Fruit fly (Drosophila melanogaster) whole organism, embryonic: Measurements from ENCODE around the gene Muc26B.

Experiments used
- C15 ChIP-seq: fragments of 200-800 bp; sonication (Bioruptor generic); IDR thresholded peaks from 3 replicates; pipeline ENCODE4 v1.3.6; 2022; ENCODE audit warnings: missing biosample characterization, missing genetic modification characterization
- CG10147 ChIP-seq: fragments of 200-800 bp; sonication (Bioruptor generic); optimal IDR thresholded peaks from 2 replicates; lab custom pipeline; 2019; ENCODE audit warnings: missing biosample characterization, mild to moderate bottlenecking, missing genetic modification characterization, moderate library complexity
- CG10366 ChIP-seq: fragments of 200-800 bp; sonication (Bioruptor generic); IDR thresholded peaks from 2 replicates; pipeline ENCODE4 v1.3.6; 2022; ENCODE audit warnings: missing biosample characterization, missing genetic modification characterization
- CG10654 ChIP-seq: fragments of 200-800 bp; sonication (Bioruptor generic); optimal IDR thresholded peaks from 2 replicates; lab custom pipeline; 2016; ENCODE audit warnings: missing biosample characterization, missing genetic modification characterization
- CG11504 ChIP-seq: fragments of 200-800 bp; sonication (Bioruptor generic); optimal IDR thresholded peaks from 3 replicates; lab custom pipeline; 2019; ENCODE audit warnings: missing biosample characterization, mild to moderate bottlenecking, missing genetic modification characterization, moderate library complexity
- CG12744 ChIP-seq: fragments of 200-800 bp; sonication (Bioruptor generic); optimal IDR thresholded peaks from 2 replicates; lab custom pipeline; 2016; ENCODE audit warnings: missing biosample characterization, missing genetic modification characterization
- CG14050 ChIP-seq: fragments of 200-800 bp; sonication (Bioruptor generic); IDR thresholded peaks from 3 replicates; pipeline ENCODE4 v1.3.6; 2022; ENCODE audit warnings: missing biosample characterization, missing genetic modification characterization
- CG14441 ChIP-seq: fragments of 200-800 bp; sonication (Bioruptor generic); IDR thresholded peaks from 2 replicates; pipeline ENCODE4 v1.3.6; 2022; ENCODE audit warnings: missing biosample characterization, missing genetic modification characterization
- CG1529 ChIP-seq: fragments of 200-800 bp; sonication (Bioruptor generic); optimal IDR thresholded peaks from 3 replicates; lab custom pipeline; 2018; ENCODE audit warnings: missing biosample characterization, missing genetic modification characterization
- CG15601 ChIP-seq: fragments of 200-800 bp; sonication (Bioruptor generic); optimal IDR thresholded peaks from 3 replicates; lab custom pipeline; 2019; ENCODE audit warnings: missing biosample characterization, mild to moderate bottlenecking, missing genetic modification characterization, moderate library complexity
- CG16813 ChIP-seq: fragments of 200-800 bp; sonication (Bioruptor generic); IDR thresholded peaks from 3 replicates; pipeline ENCODE4 v1.3.6; 2022; ENCODE audit warnings: missing biosample characterization, missing genetic modification characterization; ENCODE audit not compliant: partially characterized antibody
- CG1832 ChIP-seq: fragments of 200-800 bp; sonication (Bioruptor generic); optimal IDR thresholded peaks from 2 replicates; lab custom pipeline; 2017; ENCODE audit warnings: missing biosample characterization, mild to moderate bottlenecking, missing genetic modification characterization, inconsistent platforms
- CG18476 ChIP-seq: fragments of 200-800 bp; sonication (Bioruptor generic); optimal IDR thresholded peaks from 2 replicates; lab custom pipeline; 2016; ENCODE audit warnings: missing biosample characterization, mild to moderate bottlenecking, missing genetic modification characterization
- CG2202 ChIP-seq: fragments of 200-800 bp; sonication (Bioruptor generic); optimal IDR thresholded peaks from 2 replicates; lab custom pipeline; 2018; ENCODE audit warnings: missing biosample characterization, mild to moderate bottlenecking, missing genetic modification characterization
- CG3838 ChIP-seq: fragments of 200-800 bp; sonication (Bioruptor generic); optimal IDR thresholded peaks from 3 replicates; lab custom pipeline; 2016; ENCODE audit warnings: missing biosample characterization, missing genetic modification characterization
- CG4617 ChIP-seq: fragments of 200-800 bp; sonication (Bioruptor generic); optimal IDR thresholded peaks from 3 replicates; lab custom pipeline; 2016; ENCODE audit warnings: missing biosample characterization, missing genetic modification characterization, borderline replicate concordance
- CG4820 ChIP-seq: fragments of 200-800 bp; sonication (Bioruptor generic); optimal IDR thresholded peaks from 3 replicates; lab custom pipeline; 2016; ENCODE audit warnings: missing biosample characterization, missing genetic modification characterization
- CG5245 ChIP-seq: fragments of 200-800 bp; sonication (Bioruptor generic); optimal IDR thresholded peaks from 3 replicates; lab custom pipeline; 2016; ENCODE audit warnings: missing biosample characterization, missing genetic modification characterization
- CG6689 ChIP-seq: fragments of 200-800 bp; sonication (Bioruptor generic); IDR thresholded peaks from 2 replicates; pipeline ENCODE4 v1.3.6; 2022; ENCODE audit warnings: missing biosample characterization, missing genetic modification characterization
- CG7745 ChIP-seq: fragments of 200-800 bp; sonication (Bioruptor generic); optimal IDR thresholded peaks from 2 replicates; lab custom pipeline; 2018; ENCODE audit warnings: missing biosample characterization, mild to moderate bottlenecking, missing genetic modification characterization, moderate library complexity
- CG7839 ChIP-seq: fragments of 200-800 bp; sonication (Bioruptor generic); optimal IDR thresholded peaks from 3 replicates; lab custom pipeline; 2018; ENCODE audit warnings: missing biosample characterization, mild to moderate bottlenecking, missing genetic modification characterization, moderate library complexity
- CkIIα-i1 ChIP-seq: fragments of 200-800 bp; sonication (Bioruptor generic); IDR thresholded peaks from 2 replicates; pipeline ENCODE4 v1.3.6; 2022; ENCODE audit warnings: missing biosample characterization, missing genetic modification characterization
- GATAe ChIP-seq: fragments of 200-800 bp; sonication (Bioruptor generic); conservative IDR thresholded peaks from 2 replicates; pipeline ENCODE4 v1.3.6; 2022; ENCODE audit warnings: missing biosample characterization, missing genetic modification characterization
- HLH54F ChIP-seq: fragments of 200-800 bp; sonication (Bioruptor generic); optimal IDR thresholded peaks from 3 replicates; lab custom pipeline; 2016; ENCODE audit warnings: missing biosample characterization, missing genetic modification characterization
- Rfx ChIP-seq: fragments of 200-800 bp; sonication (Bioruptor generic); IDR thresholded peaks from 2 replicates; pipeline ENCODE4 v1.3.6; 2022; ENCODE audit warnings: missing biosample characterization, missing genetic modification characterization
- Scr ChIP-seq: fragments of 200-800 bp; sonication (Bioruptor generic); IDR thresholded peaks from 2 replicates; pipeline ENCODE4 v1.3.6; 2022; ENCODE audit warnings: missing biosample characterization, missing genetic modification characterization; ENCODE audit not compliant: partially characterized antibody
- Sry-β ChIP-seq: fragments of 200-800 bp; sonication (Bioruptor generic); optimal IDR thresholded peaks from 2 replicates; lab custom pipeline; 2018; ENCODE audit warnings: missing biosample characterization, mild to moderate bottlenecking, missing genetic modification characterization, moderate library complexity
- Usf ChIP-seq: fragments of 200-800 bp; sonication (Bioruptor generic); optimal IDR thresholded peaks from 2 replicates; lab custom pipeline; 2017; ENCODE audit warnings: missing genotype, missing biosample characterization, missing genetic modification characterization
- aop ChIP-seq: fragments of 200-800 bp; sonication (Bioruptor generic); IDR thresholded peaks from 2 replicates; pipeline ENCODE4 v1.3.6; 2022; ENCODE audit warnings: missing biosample characterization, missing genetic modification characterization
- ara ChIP-seq: fragments of 200-800 bp; sonication (Bioruptor generic); IDR thresholded peaks from 2 replicates; pipeline ENCODE4 v1.3.6; 2022; ENCODE audit warnings: missing biosample characterization, missing genetic modification characterization
- bowl ChIP-seq: fragments of 200-800 bp; sonication (Bioruptor generic); IDR thresholded peaks from 2 replicates; pipeline ENCODE4 v1.3.6; 2022; ENCODE audit warnings: missing biosample characterization, missing genetic modification characterization
- corto ChIP-seq: fragments of 200-800 bp; sonication (Bioruptor generic); optimal IDR thresholded peaks from 2 replicates; lab custom pipeline; 2016; ENCODE audit warnings: missing biosample characterization, mild to moderate bottlenecking, missing genetic modification characterization, moderate library complexity
- danr ChIP-seq: fragments of 200-800 bp; sonication (Bioruptor generic); IDR thresholded peaks from 2 replicates; pipeline ENCODE4 v1.3.6; 2022; ENCODE audit warnings: missing biosample characterization, missing genetic modification characterization
- dmrt99B ChIP-seq: fragments of 200-800 bp; sonication (Bioruptor generic); optimal IDR thresholded peaks from 2 replicates; lab custom pipeline; 2018; ENCODE audit warnings: missing biosample characterization, mild to moderate bottlenecking, missing genetic modification characterization, moderate library complexity
- en ChIP-seq: fragments of 200-800 bp; sonication (Bioruptor generic); optimal IDR thresholded peaks from 2 replicates; lab custom pipeline; 2016; ENCODE audit warnings: missing biosample characterization, missing genetic modification characterization
- gsb ChIP-seq: fragments of 200-800 bp; sonication (Bioruptor generic); IDR thresholded peaks from 2 replicates; pipeline ENCODE4 v1.3.6; 2022; ENCODE audit warnings: missing biosample characterization, missing genetic modification characterization
- h ChIP-seq: fragments of >200 bp; optimal IDR thresholded peaks from 2 replicates; lab custom pipeline; 2017
- inv ChIP-seq: fragments of 200-800 bp; sonication (Bioruptor generic); IDR thresholded peaks from 2 replicates; pipeline ENCODE4 v1.3.6; 2022; ENCODE audit warnings: missing biosample characterization, missing genetic modification characterization; ENCODE audit not compliant: partially characterized antibody
- klu ChIP-seq: fragments of 200-800 bp; sonication (Bioruptor generic); IDR thresholded peaks from 2 replicates; pipeline ENCODE4 v1.3.6; 2022; ENCODE audit warnings: missing biosample characterization, missing genetic modification characterization
- otp ChIP-seq: fragments of 200-800 bp; sonication (Bioruptor generic); IDR thresholded peaks from 3 replicates; pipeline ENCODE4, ENCODE4 v1.3.6; 2022; ENCODE audit warnings: missing biosample characterization, missing genetic modification characterization
- ranshi ChIP-seq: fragments of 200-800 bp; sonication (Bioruptor generic); IDR thresholded peaks from 2 replicates; pipeline ENCODE4 v1.3.6; 2022; ENCODE audit warnings: missing biosample characterization, missing genetic modification characterization
- scrt ChIP-seq: fragments of 200-800 bp; sonication (Bioruptor generic); optimal IDR thresholded peaks from 2 replicates; lab custom pipeline; 2018; ENCODE audit warnings: missing biosample characterization, mild to moderate bottlenecking, missing genetic modification characterization, moderate library complexity
- sisA ChIP-seq: fragments of 200-800 bp; sonication (Bioruptor generic); IDR thresholded peaks from 2 replicates; pipeline ENCODE4 v1.3.6; 2022; ENCODE audit warnings: missing biosample characterization, missing genetic modification characterization
- slbo ChIP-seq: fragments of 200-800 bp; sonication (Bioruptor generic); IDR thresholded peaks from 2 replicates; pipeline ENCODE4 v1.3.6; 2022; ENCODE audit warnings: missing biosample characterization, missing genetic modification characterization
- slp2 ChIP-seq: fragments of 200-800 bp; sonication (Bioruptor generic); optimal IDR thresholded peaks from 2 replicates; lab custom pipeline; 2016; ENCODE audit warnings: missing biosample characterization, missing genetic modification characterization
- sna ChIP-seq: fragments of 200-800 bp; sonication (Bioruptor generic); IDR thresholded peaks from 2 replicates; pipeline ENCODE4 v1.3.6; 2022; ENCODE audit warnings: missing biosample characterization, missing genetic modification characterization; ENCODE audit not compliant: partially characterized antibody
- tll ChIP-seq, 2 experiments: fragments of 200-800 bp in 1 of 2; fragments of >200 bp in 1 of 2; sonication (Bioruptor generic) in 1 of 2; optimal IDR thresholded peaks; 2 replicates each; lab custom pipeline; 2017 to 2019; ENCODE audit warnings: missing biosample characterization in 2 of 2, missing genetic modification characterization in 2 of 2, mild to moderate bottlenecking in 1 of 2, moderate library complexity in 1 of 2
- toy ChIP-seq: fragments of 200-800 bp; sonication (Bioruptor generic); IDR thresholded peaks from 2 replicates; pipeline ENCODE4 v1.3.6; 2022; ENCODE audit warnings: missing biosample characterization, missing genetic modification characterization
- twi ChIP-seq: fragments of 200-800 bp; optimal IDR thresholded peaks from 2 replicates; lab custom pipeline; 2019; ENCODE audit warnings: missing biosample characterization, mild to moderate bottlenecking, missing genetic modification characterization, moderate library complexity
- vfl ChIP-seq: fragments of 200-800 bp; sonication (Bioruptor generic); optimal IDR thresholded peaks from 2 replicates; lab custom pipeline; 2016; ENCODE audit warnings: missing biosample characterization, missing genetic modification characterization
- wor ChIP-seq: fragments of 200-800 bp; sonication (Bioruptor generic); IDR thresholded peaks from 2 replicates; pipeline ENCODE4 v1.3.6; 2022; ENCODE audit warnings: missing biosample characterization, missing genetic modification characterization
- yki ChIP-seq: fragments of >200 bp; optimal IDR thresholded peaks from 3 replicates; lab custom pipeline; 2018
- zen2 ChIP-seq: fragments of 200-800 bp; sonication (Bioruptor generic); IDR thresholded peaks from 3 replicates; pipeline ENCODE4 v1.3.6; 2022; ENCODE audit warnings: missing biosample characterization, missing genetic modification characterization; ENCODE audit not compliant: partially characterized antibody

Muc26B gene

dm6 chr2L:6171166-6171565 is 19.4 kb downstream of the Muc26B start (continued):
- no peak for TF ChIP-seq CG6689 (GFP tag; lab: Robert Waterston, UW)
- TF ChIP-seq CG14441 (GFP tag; lab: Robert Waterston, UW) = no peak
- TF ChIP-seq CG2202 (tag; lab: Kevin White, UChicago) = no peak
- no peak for TF ChIP-seq scrt (GFP tag; lab: Kevin White, UChicago)
- TF ChIP-seq Scr = no peak
- TF ChIP-seq corto = no peak
- TF ChIP-seq Sry-β (GFP tag; lab: Kevin White, UChicago) = no peak
- TF ChIP-seq h (lab: Kevin White, UChicago) = no peak
- TF ChIP-seq CG14050 (GFP tag; lab: Robert Waterston, UW) = no peak
- TF ChIP-seq CG16813 (GFP tag; lab: Robert Waterston, UW) = no peak
- no peak for TF ChIP-seq CG10147 (GFP tag; lab: Kevin White, UChicago)
- TF ChIP-seq CG7745 = no peak
- TF ChIP-seq aop = no peak
- no peak for TF ChIP-seq tll (GFP tag; optimal IDR thresholded peaks at IDR 0.05; lab: Kevin White, UChicago)
- no peak for TF ChIP-seq toy (GFP tag; lab: Robert Waterston, UW)
- TF ChIP-seq CkIIα-i1 = no peak
- no peak for TF ChIP-seq C15 (GFP tag; lab: Robert Waterston, UW)
- no peak for TF ChIP-seq Usf (GFP tag; lab: Kevin White, UChicago)
- no peak for TF ChIP-seq CG15601 (tag; lab: Kevin White, UChicago)
- TF ChIP-seq wor (GFP tag; lab: Robert Waterston, UW) = no peak
- no peak for TF ChIP-seq CG1832 (GFP tag; lab: Kevin White, UChicago)
- TF ChIP-seq CG4820 (GFP tag; lab: Kevin White, UChicago) = no peak
- TF ChIP-seq zen2 (GFP tag; lab: Robert Waterston, UW) = no peak
- no peak for TF ChIP-seq slp2 (GFP tag; lab: Kevin White, UChicago)
- TF ChIP-seq CG18476 (GFP tag; lab: Kevin White, UChicago) = peak; percentile 62
- no peak for TF ChIP-seq twi (tag; lab: Kevin White, UChicago)
- TF ChIP-seq ara (GFP tag; lab: Robert Waterston, UW) = no peak
- no peak for TF ChIP-seq CG1529 (GFP tag; lab: Kevin White, UChicago)
- peak; percentile 2 for TF ChIP-seq CG7839 (tag; lab: Kevin White, UChicago)
- TF ChIP-seq HLH54F (GFP tag; lab: Kevin White, UChicago) = no peak
- no peak for TF ChIP-seq sisA (GFP tag; lab: Robert Waterston, UW)
- TF ChIP-seq gsb (GFP tag; lab: Robert Waterston, UW) = no peak
- no peak for TF ChIP-seq sna (GFP tag; lab: Robert Waterston, UW)
- no peak for TF ChIP-seq CG5245
- TF ChIP-seq dmrt99B (tag; lab: Kevin White, UChicago) = no peak
- TF ChIP-seq otp (GFP tag; lab: Robert Waterston, UW) = no peak
- TF ChIP-seq CG10366 = no peak
- TF ChIP-seq inv (GFP tag; lab: Robert Waterston, UW) = no peak
- TF ChIP-seq yki (lab: Kevin White, UChicago) = no peak
- TF ChIP-seq CG11504 (tag; lab: Kevin White, UChicago) = peak; percentile 30
- TF ChIP-seq GATAe (GFP tag; lab: Robert Waterston, UW) = no peak
- no peak for TF ChIP-seq CG4617 (GFP tag; lab: Kevin White, UChicago)
- TF ChIP-seq CG12744 (GFP tag; lab: Kevin White, UChicago) = no peak
- TF ChIP-seq slbo (GFP tag; lab: Robert Waterston, UW) = no peak
- no peak for TF ChIP-seq en
- peak; percentile 30; the same call in 1 of the 2 replicates for TF ChIP-seq ranshi (GFP tag; lab: Robert Waterston, UW)
- no peak for TF ChIP-seq vfl (GFP tag; lab: Kevin White, UChicago)
- TF ChIP-seq CG3838 (GFP tag; lab: Kevin White, UChicago) = no peak
- TF ChIP-seq bowl (GFP tag; lab: Robert Waterston, UW) = no peak
- TF ChIP-seq klu (GFP tag; lab: Robert Waterston, UW) = no peak
- no peak for TF ChIP-seq CG10654 (GFP tag; lab: Kevin White, UChicago)
- no peak for TF ChIP-seq Rfx (GFP tag; lab: Robert Waterston, UW)
- TF ChIP-seq danr (GFP tag; lab: Robert Waterston, UW) = no peak
